Fruit fly (Drosophila melanogaster): ENCODE results near the gene CG7058.

DNA sequence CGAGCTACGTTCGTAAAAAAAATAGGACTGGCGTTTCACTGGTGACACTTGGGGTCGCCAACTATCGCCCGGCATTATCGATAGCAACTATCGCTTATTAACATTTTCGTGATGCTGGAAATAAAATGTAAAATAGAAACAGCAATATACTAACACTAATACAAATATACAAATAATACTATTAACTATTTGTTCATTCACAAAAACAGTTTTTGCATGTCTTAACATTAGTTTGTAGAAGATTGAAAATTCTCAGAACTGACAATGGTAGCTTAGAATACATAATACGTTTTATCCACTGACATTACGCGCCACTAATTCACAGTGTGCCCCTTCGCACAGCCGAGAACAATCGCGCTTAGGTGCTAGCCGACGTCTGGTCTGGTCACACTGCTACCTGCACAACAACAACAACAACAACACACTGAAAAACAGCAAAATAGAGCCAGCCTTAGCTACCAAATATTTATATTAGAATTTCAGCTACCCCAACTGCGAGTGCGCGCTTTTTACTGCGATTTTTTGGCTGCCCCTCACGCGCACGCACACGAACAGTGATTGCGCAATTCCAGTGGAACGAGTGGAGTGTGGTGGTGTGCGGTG lies 18.2 kb upstream of the CG7058 start, which contains the start of the genes CG6961 and S6KL:
- no peak for TF ChIP-seq h (optimal IDR thresholded peaks at IDR 0.05)
- TF ChIP-seq Sin3A (optimal IDR thresholded peaks at IDR 0.05): no peak
- TF ChIP-seq Myc (optimal IDR thresholded peaks at IDR 0.05): no peak
- TF ChIP-seq psq (optimal IDR thresholded peaks at IDR 0.05): no peak
- TF ChIP-seq insv (optimal IDR thresholded peaks at IDR 0.05): no peak
- TF ChIP-seq ttk (optimal IDR thresholded peaks at IDR 0.05): no peak
